Fruit fly (Drosophila melanogaster) whole organism, embryonic: ENCODE results near the gene east.

Source experiments
- Adf1 ChIP-seq: fragments of 200-800 bp; sonication (Bioruptor generic); IDR thresholded peaks from 2 replicates; pipeline ENCODE4 v1.3.6; 2022; ENCODE audit warnings: missing biosample characterization, missing genetic modification characterization
- B-H1 ChIP-seq: fragments of 200-800 bp; sonication (Bioruptor generic); IDR thresholded peaks from 3 replicates; pipeline ENCODE4 v1.3.6; 2022; ENCODE audit warnings: missing biosample characterization, missing genetic modification characterization
- Blimp-1 ChIP-seq: fragments of 200-800 bp; sonication (Bioruptor generic); optimal IDR thresholded peaks from 3 replicates; lab custom pipeline; 2018; ENCODE audit warnings: missing biosample characterization, missing genetic modification characterization, mild to moderate bottlenecking, moderate library complexity, missing genetic modification reagents
- CG10462 ChIP-seq: fragments of 200-800 bp; sonication (Bioruptor generic); optimal IDR thresholded peaks from 2 replicates; lab custom pipeline; 2016; ENCODE audit warnings: missing biosample characterization, missing genetic modification characterization
- CG11093 ChIP-seq: fragments of 200-800 bp; sonication (Bioruptor generic); IDR thresholded peaks from 3 replicates; pipeline ENCODE4 v1.3.6; 2022; ENCODE audit warnings: missing biosample characterization, missing genetic modification characterization
- CG16779 ChIP-seq: fragments of 200-800 bp; sonication (Bioruptor generic); IDR thresholded peaks from 2 replicates; pipeline ENCODE4 v1.3.6; 2022; ENCODE audit warnings: missing biosample characterization, missing genetic modification characterization
- CG17361 ChIP-seq: fragments of 200-800 bp; sonication (Bioruptor generic); IDR thresholded peaks from 3 replicates; pipeline ENCODE4 v1.3.6; 2022; ENCODE audit warnings: missing biosample characterization, missing genetic modification characterization
- CG17802 ChIP-seq: fragments of 200-800 bp; sonication (Bioruptor generic); optimal IDR thresholded peaks from 2 replicates; lab custom pipeline; 2018; ENCODE audit warnings: missing biosample characterization, mild to moderate bottlenecking, missing genetic modification characterization, moderate library complexity
- CG32767 ChIP-seq: fragments of 200-800 bp; sonication (Bioruptor generic); IDR thresholded peaks from 2 replicates; pipeline ENCODE4 v1.3.6; 2022; ENCODE audit warnings: missing biosample characterization, missing genetic modification characterization
- CG34224 ChIP-seq: fragments of 200-800 bp; sonication (Bioruptor generic); IDR thresholded peaks from 3 replicates; pipeline ENCODE4 v1.3.6; 2022; ENCODE audit warnings: missing biosample characterization, missing genetic modification characterization; ENCODE audit not compliant: partially characterized antibody
- CG43689 ChIP-seq: fragments of 200-800 bp; sonication (Bioruptor generic); IDR thresholded peaks from 2 replicates; pipeline ENCODE4 v1.3.6; 2022; ENCODE audit warnings: missing biosample characterization, missing genetic modification characterization
- CG6689 ChIP-seq: fragments of 200-800 bp; sonication (Bioruptor generic); IDR thresholded peaks from 2 replicates; pipeline ENCODE4 v1.3.6; 2022; ENCODE audit warnings: missing biosample characterization, missing genetic modification characterization
- CrebB ChIP-seq: fragments of 200-800 bp; sonication (Bioruptor generic); optimal IDR thresholded peaks from 3 replicates; lab custom pipeline; 2018; ENCODE audit warnings: missing biosample characterization, mild to moderate bottlenecking, missing genetic modification characterization
- Dbx ChIP-seq: fragments of 200-800 bp; sonication (Bioruptor generic); IDR thresholded peaks from 3 replicates; pipeline ENCODE4 v1.3.6; 2022; ENCODE audit warnings: missing biosample characterization, missing genetic modification characterization
- Deaf1 ChIP-seq: fragments of 200-800 bp; optimal IDR thresholded peaks from 3 replicates; lab custom pipeline; 2019; ENCODE audit warnings: missing biosample characterization, mild to moderate bottlenecking, missing genetic modification characterization, moderate library complexity
- Ets65A ChIP-seq: fragments of 200-800 bp; sonication (Bioruptor generic); peaks from one replicate; lab custom pipeline; 2016; ENCODE audit warnings: missing biosample characterization, missing genetic modification characterization
- Fer2 ChIP-seq: fragments of 200-800 bp; sonication (Bioruptor generic); optimal IDR thresholded peaks from 2 replicates; lab custom pipeline; 2018; ENCODE audit warnings: missing biosample characterization, mild to moderate bottlenecking, missing genetic modification characterization, moderate library complexity
- Gsc ChIP-seq: fragments of 200-800 bp; sonication (Bioruptor generic); IDR thresholded peaks from 2 replicates; pipeline ENCODE4 v1.3.6; 2022; ENCODE audit warnings: missing biosample characterization, missing genetic modification characterization
- Gug ChIP-seq: fragments of 200-800 bp; sonication (Bioruptor generic); IDR thresholded peaks from 4 replicates; pipeline ENCODE4 v1.3.6; 2022; ENCODE audit warnings: missing biosample characterization, missing genetic modification characterization
- H2.0 ChIP-seq: fragments of 200-800 bp; sonication (Bioruptor generic); IDR thresholded peaks from 2 replicates; pipeline ENCODE4 v1.3.6; 2022; ENCODE audit warnings: missing biosample characterization, missing genetic modification characterization
- Hmr ChIP-seq: fragments of 200-800 bp; sonication (Bioruptor generic); optimal IDR thresholded peaks from 3 replicates; lab custom pipeline; 2017; ENCODE audit warnings: mild to moderate bottlenecking, missing biosample characterization, missing genetic modification reagents, missing genetic modification characterization
- Hr39 ChIP-seq: fragments of >200 bp; optimal IDR thresholded peaks from 2 replicates; lab custom pipeline; 2017
- Lpt ChIP-seq: fragments of >200 bp; optimal IDR thresholded peaks from 2 replicates; lab custom pipeline; 2018; ENCODE audit warnings: missing biosample characterization, missing genetic modification characterization
- MBD-R2 ChIP-seq: fragments of 200-800 bp; sonication (Bioruptor generic); IDR thresholded peaks from 2 replicates; pipeline ENCODE4 v1.3.6; 2022; ENCODE audit warnings: missing biosample characterization, missing genetic modification characterization
- Med ChIP-seq: fragments of 200-800 bp; sonication (Bioruptor generic); peaks from one replicate; lab custom pipeline; 2016; ENCODE audit warnings: missing biosample characterization, missing genetic modification characterization, mild to moderate bottlenecking, inconsistent platforms, moderate library complexity
- Nf-YB ChIP-seq: fragments of 200-800 bp; sonication (Bioruptor generic); optimal IDR thresholded peaks from 3 replicates; lab custom pipeline; 2019; ENCODE audit warnings: missing biosample characterization, mild to moderate bottlenecking, missing genetic modification characterization, moderate library complexity
- Nf-YC ChIP-seq: fragments of 200-800 bp; optimal IDR thresholded peaks from 3 replicates; lab custom pipeline; 2019; ENCODE audit warnings: missing biosample characterization, mild to moderate bottlenecking, missing genetic modification characterization, moderate library complexity
- Pdp1 ChIP-seq, 2 experiments: fragments of 200-800 bp; sonication (Bioruptor generic); optimal IDR thresholded peaks; 3 replicates each; lab custom pipeline; 2016; ENCODE audit warnings: missing biosample characterization in 2 of 2, missing genetic modification characterization in 2 of 2, mild to moderate bottlenecking in 1 of 2, moderate library complexity in 1 of 2
- Taf1 ChIP-seq: fragments of 200-800 bp; sonication (Bioruptor generic); IDR thresholded peaks from 2 replicates; pipeline ENCODE4 v1.3.6; 2022; ENCODE audit warnings: missing biosample characterization, missing genetic modification characterization
- Trl ChIP-seq, 3 experiments: fragments of >200 bp in 2 of 3; fragments of 200-800 bp in 1 of 3; sonication (Bioruptor generic) in 1 of 3; optimal IDR thresholded peaks; 2 replicates in 1 of 3; 3 replicates in 2 of 3; lab custom pipeline; 2016 to 2017; ENCODE audit warnings: missing biosample characterization in 1 of 3, missing genetic modification characterization in 1 of 3
- az2 ChIP-seq: fragments of 200-800 bp; sonication (Bioruptor generic); optimal IDR thresholded peaks from 3 replicates; lab custom pipeline; 2016; ENCODE audit warnings: missing biosample characterization, missing genetic modification characterization
- crol ChIP-seq: fragments of 200-800 bp; sonication (Bioruptor generic); IDR thresholded peaks from 2 replicates; pipeline ENCODE4 v1.3.6; 2022; ENCODE audit warnings: missing biosample characterization, missing genetic modification characterization
- cwo ChIP-seq: fragments of 200-800 bp; sonication (Bioruptor generic); optimal IDR thresholded peaks from 3 replicates; lab custom pipeline; 2017; ENCODE audit warnings: missing biosample characterization, missing genetic modification characterization, mild to moderate bottlenecking, moderate library complexity, missing genetic modification reagents
- danr ChIP-seq: fragments of 200-800 bp; sonication (Bioruptor generic); IDR thresholded peaks from 2 replicates; pipeline ENCODE4 v1.3.6; 2022; ENCODE audit warnings: missing biosample characterization, missing genetic modification characterization
- dati ChIP-seq: fragments of 200-800 bp; sonication (Bioruptor generic); IDR thresholded peaks from 2 replicates; pipeline ENCODE4 v1.3.6; 2022; ENCODE audit warnings: missing biosample characterization, missing genetic modification characterization
- emc ChIP-seq: fragments of 200-800 bp; sonication (Bioruptor generic); optimal IDR thresholded peaks from 2 replicates; lab custom pipeline; 2016; ENCODE audit warnings: missing biosample characterization, missing genetic modification characterization
- ftz-f1 ChIP-seq: fragments of 200-800 bp; sonication (Bioruptor generic); optimal IDR thresholded peaks from 2 replicates; lab custom pipeline; 2016; ENCODE audit warnings: missing biosample characterization, missing genetic modification characterization
- grau ChIP-seq: fragments of 200-800 bp; optimal IDR thresholded peaks from 3 replicates; lab custom pipeline; 2019; ENCODE audit warnings: missing biosample characterization, mild to moderate bottlenecking, missing genetic modification characterization, moderate library complexity
- ham ChIP-seq: fragments of 200-800 bp; sonication (Bioruptor generic); IDR thresholded peaks from 2 replicates; pipeline ENCODE4 v1.3.6; 2022; ENCODE audit warnings: missing biosample characterization, missing genetic modification characterization
- hb ChIP-seq: fragments of 200-800 bp; sonication (Bioruptor generic); IDR thresholded peaks from 3 replicates; pipeline ENCODE4 v1.3.6; 2022; ENCODE audit warnings: missing biosample characterization, missing genetic modification characterization; ENCODE audit not compliant: partially characterized antibody
- ind ChIP-seq: fragments of 200-800 bp; sonication (Bioruptor generic); optimal IDR thresholded peaks from 3 replicates; lab custom pipeline; 2016; ENCODE audit warnings: missing biosample characterization, missing genetic modification characterization
- kni ChIP-seq: fragments of 200-800 bp; sonication (Bioruptor generic); optimal IDR thresholded peaks from 3 replicates; lab custom pipeline; 2017; ENCODE audit warnings: mild to moderate bottlenecking, missing biosample characterization, missing genetic modification reagents, missing genetic modification characterization
- lab ChIP-seq: fragments of 200-800 bp; sonication (Bioruptor generic); optimal IDR thresholded peaks from 3 replicates; lab custom pipeline; 2017; ENCODE audit warnings: missing biosample characterization, missing genetic modification characterization, mild to moderate bottlenecking, moderate library complexity, missing genetic modification reagents
- oc ChIP-seq: fragments of 200-800 bp; sonication (Bioruptor generic); optimal IDR thresholded peaks from 2 replicates; lab custom pipeline; 2018; ENCODE audit warnings: missing biosample characterization, mild to moderate bottlenecking, missing genetic modification characterization, moderate library complexity
- odd ChIP-seq: fragments of 200-800 bp; sonication (Bioruptor generic); optimal IDR thresholded peaks from 2 replicates; lab custom pipeline; 2017; ENCODE audit warnings: missing biosample characterization, mild to moderate bottlenecking, missing genetic modification characterization
- p53 ChIP-seq: fragments of 200-800 bp; sonication (Bioruptor generic); optimal IDR thresholded peaks from 2 replicates; lab custom pipeline; 2016; ENCODE audit warnings: missing biosample characterization, missing genetic modification characterization
- peb ChIP-seq: fragments of 200-800 bp; sonication (Bioruptor generic); IDR thresholded peaks from 2 replicates; pipeline ENCODE4 v1.3.6; 2022; ENCODE audit warnings: missing biosample characterization, missing genetic modification characterization
- sd ChIP-seq: fragments of 200-800 bp; sonication (Bioruptor generic); optimal IDR thresholded peaks from 3 replicates; lab custom pipeline; 2018; ENCODE audit warnings: missing biosample characterization, mild to moderate bottlenecking, missing genetic modification characterization, moderate library complexity
- sens ChIP-seq: fragments of 200-800 bp; sonication (Bioruptor generic); peaks from one replicate; lab custom pipeline; 2016; ENCODE audit warnings: missing biosample characterization, missing genetic modification characterization
- shn ChIP-seq: fragments of 200-800 bp; sonication (Bioruptor generic); optimal IDR thresholded peaks from 3 replicates; lab custom pipeline; 2016; ENCODE audit warnings: missing biosample characterization, missing genetic modification characterization
- trh ChIP-seq: fragments of 200-800 bp; sonication (Bioruptor generic); optimal IDR thresholded peaks from 2 replicates; lab custom pipeline; 2016; ENCODE audit warnings: missing biosample characterization, missing genetic modification characterization

The east gene

DNA sequence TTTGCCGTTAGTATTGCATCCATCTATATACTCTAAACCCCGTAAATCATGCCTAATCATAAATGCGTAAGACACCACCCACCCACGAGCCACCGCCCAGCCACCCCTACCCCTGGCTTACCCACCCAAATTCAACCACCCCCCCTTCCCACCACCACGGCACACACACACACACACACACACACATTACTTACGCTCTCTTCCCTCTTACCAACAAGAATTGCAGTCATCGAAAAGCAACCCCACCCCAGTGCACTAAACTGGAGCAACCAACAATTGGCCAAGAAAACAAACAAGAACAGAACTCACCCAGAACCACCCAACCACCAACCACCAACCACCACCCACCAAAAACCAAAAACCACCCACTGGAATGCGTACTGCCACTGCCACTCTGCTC, 16.5 kb upstream of the east start (continued):
- no peak for TF ChIP-seq CG34224 (GFP tag; lab: Robert Waterston, UW)
- no peak for TF ChIP-seq emc
- TF ChIP-seq CG43689 (GFP tag; lab: Robert Waterston, UW): no peak
- TF ChIP-seq az2 (GFP tag; lab: Kevin White, UChicago): no peak
- TF ChIP-seq hb (GFP tag; lab: Robert Waterston, UW): no peak
- no peak for TF ChIP-seq CG17802
- TF ChIP-seq Nf-YC (tag; lab: Kevin White, UChicago): peak; percentile 44
- TF ChIP-seq odd (GFP tag; lab: Kevin White, UChicago): no peak
- no peak for TF ChIP-seq Taf1 (GFP tag; lab: Robert Waterston, UW)
- TF ChIP-seq Trl (optimal IDR thresholded peaks at IDR 0.05; lab: Kevin White, UChicago): no peak
- no peak for TF ChIP-seq Trl (GFP tag; optimal IDR thresholded peaks at IDR 0.05; lab: Kevin White, UChicago)
- no peak for TF ChIP-seq MBD-R2
- no peak for TF ChIP-seq shn

DNA sequence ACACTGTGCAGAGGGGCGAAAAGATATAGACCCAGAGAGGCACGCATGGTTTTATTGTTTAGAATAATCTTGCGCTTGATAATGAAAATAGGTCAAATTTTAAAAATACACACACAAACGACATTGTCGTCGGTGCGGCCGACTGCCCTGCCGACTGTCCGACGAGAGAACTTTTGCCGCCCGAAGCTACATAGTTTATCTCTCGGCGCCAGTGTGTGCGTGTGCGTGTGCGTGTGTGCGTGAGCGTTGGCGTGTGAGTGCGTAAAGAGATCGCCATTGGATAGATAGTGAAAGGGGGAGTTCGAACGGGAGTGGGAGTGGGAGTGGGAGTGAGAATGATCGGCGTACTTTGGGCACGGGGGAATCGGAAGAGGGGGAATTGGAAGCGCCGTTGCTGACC, 15.0 kb upstream of the east start:
- TF ChIP-seq H2.0 (GFP tag; lab: Robert Waterston, UW) (no peak; the same call in 1 of the 2 replicates), Pdp1 (GFP tag; optimal IDR thresholded peaks at IDR 0.05; lab: Kevin White, UChicago) (no peak), cwo (GFP tag; lab: Kevin White, UChicago) (peak; percentile 48), CG17361 (GFP tag; lab: Robert Waterston, UW) (no peak), Adf1 (GFP tag; lab: Robert Waterston, UW) (peak; percentile 76), B-H1 (GFP tag; lab: Robert Waterston, UW) (no peak), Blimp-1 (GFP tag; lab: Kevin White, UChicago) (peak; percentile 90), sd (tag; lab: Kevin White, UChicago) (peak; percentile 64), Gsc (GFP tag; lab: Robert Waterston, UW) (no peak), dati (GFP tag; lab: Robert Waterston, UW) (no peak), ind (GFP tag; lab: Kevin White, UChicago) (no peak), Hmr (GFP tag; lab: Kevin White, UChicago) (no peak), Med (GFP tag; lab: Kevin White, UChicago) (peak; percentile 73), CG6689 (GFP tag; lab: Robert Waterston, UW) (no peak; the same call in 1 of the 2 replicates), Deaf1 (tag; lab: Kevin White, UChicago) (peak; percentile 98), sens (GFP tag; lab: Kevin White, UChicago) (peak; percentile 67), Lpt (GFP tag; lab: Kevin White, UChicago) (no peak), Ets65A (GFP tag; lab: Kevin White, UChicago) (peak; percentile 10), CG10462 (GFP tag; lab: Kevin White, UChicago) (no peak), Fer2 (tag; lab: Kevin White, UChicago) (no peak), CrebB (tag; lab: Kevin White, UChicago) (no peak), kni (peak; percentile 91), Dbx (0 out of 3 replicates have a peak, but pooled peaks have one; percentile 40), CG11093 (GFP tag; lab: Robert Waterston, UW) (no peak), Nf-YB (peak; percentile 44), ham (GFP tag; lab: Robert Waterston, UW) (no peak), lab (peak; percentile 45), CG32767 (GFP tag; lab: Robert Waterston, UW) (0 out of 2 replicates have a peak, but pooled peaks have one; percentile 50), Gug (GFP tag; lab: Robert Waterston, UW) (no peak), ftz-f1 (peak; percentile 29), danr (no peak), peb (GFP tag; lab: Robert Waterston, UW) (no peak), oc (tag; lab: Kevin White, UChicago) (no peak), CG16779 (GFP tag; lab: Robert Waterston, UW) (no peak), crol (GFP tag; lab: Robert Waterston, UW) (peak; percentile 96), grau (tag; lab: Kevin White, UChicago) (no peak), Nf-YC (tag; lab: Kevin White, UChicago) (peak; percentile 58), trh (GFP tag; lab: Kevin White, UChicago) (no peak), Hr39 (lab: Kevin White, UChicago) (peak; percentile 92), p53 (GFP tag; lab: Kevin White, UChicago) (no peak)
